Fruit fly (Drosophila melanogaster): ENCODE data around the gene CG10077.

Gene CG10077

DNA sequence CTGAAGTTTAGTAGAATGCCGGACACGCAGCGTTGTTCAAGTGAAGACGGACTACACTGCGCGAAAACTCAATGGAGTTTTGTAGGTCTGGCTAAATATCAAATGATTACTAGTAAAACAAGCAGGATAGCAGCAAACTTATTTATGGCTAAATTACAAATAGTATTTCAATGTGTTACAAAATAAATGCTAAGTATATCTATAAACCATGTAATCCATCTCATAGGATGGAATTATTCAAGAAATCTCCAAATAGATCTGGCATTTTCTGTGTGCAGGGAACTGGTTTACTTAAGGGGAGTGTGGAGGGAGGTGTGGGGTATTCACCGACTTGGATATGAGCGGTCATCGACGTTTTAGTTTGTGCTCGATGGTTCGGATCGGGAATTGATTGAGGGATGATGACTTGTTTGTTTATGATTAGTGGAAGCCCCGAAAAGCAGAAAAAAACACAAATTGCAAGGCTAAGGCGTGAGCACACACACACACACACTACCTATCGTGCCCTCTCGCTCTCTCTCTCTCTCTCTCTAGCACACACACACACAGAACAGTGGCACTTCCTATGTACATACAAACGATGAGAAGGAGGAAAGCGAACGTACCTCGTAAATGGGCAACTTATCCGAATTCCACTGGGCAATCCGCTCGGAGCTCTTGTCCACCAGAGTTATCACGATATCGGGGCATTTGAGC lies 8.2 kb upstream of the CG10077 start (continued):
- TF ChIP-seq D19A (tag; optimal IDR thresholded peaks at IDR 0.05), result peak; percentile 81
- TF ChIP-seq HLH3B (GFP tag; IDR thresholded peaks at IDR 0.05), result peak; percentile 70; the same call in 1 of the 2 replicates
- peak; percentile 38 for TF ChIP-seq CG8290 (GFP tag; optimal IDR thresholded peaks at IDR 0.05)
- peak in 1 of 2 experiments; percentile 85 for TF ChIP-seq CG8290 (tag; optimal IDR thresholded peaks at IDR 0.05)
- TF ChIP-seq CG6689 (GFP tag; IDR thresholded peaks at IDR 0.05), result peak; percentile 81
- TF ChIP-seq CG42726 (GFP tag; IDR thresholded peaks at IDR 0.05; ENCODE audit: partially characterized antibody), result no peak
- TF ChIP-seq caup (GFP tag; optimal IDR thresholded peaks at IDR 0.05; ENCODE audit: severe bottlenecking), result peak; percentile 48
- peak; percentile 90 for TF ChIP-seq CG12219 (GFP tag; optimal IDR thresholded peaks at IDR 0.05)
- TF ChIP-seq Ssrp (tag; optimal IDR thresholded peaks at IDR 0.05), result peak; percentile 83
- peak; percentile 90 for TF ChIP-seq zf30C (GFP tag; optimal IDR thresholded peaks at IDR 0.05)
- peak; percentile 50 for TF ChIP-seq CG17186 (GFP tag; optimal IDR thresholded peaks at IDR 0.05)
- peak; percentile 56 for TF ChIP-seq CrebB (tag; optimal IDR thresholded peaks at IDR 0.05)
- peak; percentile 64 for TF ChIP-seq CG18476 (GFP tag; optimal IDR thresholded peaks at IDR 0.05)
- TF ChIP-seq CG4707 (GFP tag; optimal IDR thresholded peaks at IDR 0.05), result peak; percentile 56
- peak; percentile 83 for TF ChIP-seq slp2 (GFP tag; optimal IDR thresholded peaks at IDR 0.05)
- TF ChIP-seq ab (GFP tag; optimal IDR thresholded peaks at IDR 0.05), result peak; percentile 44
- TF ChIP-seq Oaz (GFP tag; IDR thresholded peaks at IDR 0.05), result peak; percentile 47; the same call in 1 of the 2 replicates
- peak; percentile 56 for TF ChIP-seq vfl (GFP tag; optimal IDR thresholded peaks at IDR 0.05)
- TF ChIP-seq Hand (GFP tag; optimal IDR thresholded peaks at IDR 0.05), result peak; percentile 27
- peak; percentile 1 for TF ChIP-seq MESR4 (GFP tag; optimal IDR thresholded peaks at IDR 0.05)
- peak; percentile 95 for TF ChIP-seq Ets65A (GFP tag)
- TF ChIP-seq CG31441 (GFP tag; IDR thresholded peaks at IDR 0.05), result peak; percentile 81
- TF ChIP-seq HmgD (GFP tag; optimal IDR thresholded peaks at IDR 0.05), result peak; percentile 47
- TF ChIP-seq CG6791 (GFP tag; IDR thresholded peaks at IDR 0.05; ENCODE audit: partially characterized antibody), result no peak
- peak; percentile 63 for TF ChIP-seq CG9609 (GFP tag; optimal IDR thresholded peaks at IDR 0.05)
- peak; percentile 65 for TF ChIP-seq CG1647 (GFP tag; optimal IDR thresholded peaks at IDR 0.05)
- TF ChIP-seq CG7839 (tag; optimal IDR thresholded peaks at IDR 0.05), result peak; percentile 89
- peak; percentile 82 for TF ChIP-seq HHEX (GFP tag; optimal IDR thresholded peaks at IDR 0.05)
- TF ChIP-seq sr (GFP tag; IDR thresholded peaks at IDR 0.05), result peak; percentile 28; the same call in 1 of the 3 replicates
- peak; percentile 84 for TF ChIP-seq CG17359 (tag; optimal IDR thresholded peaks at IDR 0.05)
- TF ChIP-seq CG13287 (GFP tag; IDR thresholded peaks at IDR 0.05; ENCODE audit: partially characterized antibody), result no peak
- no peak for TF ChIP-seq Neu2 (GFP tag; optimal IDR thresholded peaks at IDR 0.05; ENCODE audit: borderline replicate concordance)
- TF ChIP-seq CG5245 (GFP tag; optimal IDR thresholded peaks at IDR 0.05), result peak; percentile 64
- peak; percentile 83 for TF ChIP-seq CG4424 (GFP tag; optimal IDR thresholded peaks at IDR 0.05)
- no peak for TF ChIP-seq Bgb (GFP tag; IDR thresholded peaks at IDR 0.05; ENCODE audit: partially characterized antibody)
- TF ChIP-seq CG9437 (GFP tag; optimal IDR thresholded peaks at IDR 0.05), result peak; percentile 79
- peak; percentile 86 for TF ChIP-seq PHDP (tag; optimal IDR thresholded peaks at IDR 0.05)
- TF ChIP-seq CG2202 (tag; optimal IDR thresholded peaks at IDR 0.05), result peak; percentile 69
- no peak for TF ChIP-seq fru (optimal IDR thresholded peaks at IDR 0.05)
- TF ChIP-seq knrl (GFP tag; IDR thresholded peaks at IDR 0.05; ENCODE audit: partially characterized antibody), result no peak
- peak; percentile 88 for TF ChIP-seq CG8924 (tag; optimal IDR thresholded peaks at IDR 0.05)
- TF ChIP-seq CG13424 (tag; optimal IDR thresholded peaks at IDR 0.05), result peak; percentile 83
- TF ChIP-seq Pdp1 (GFP tag; optimal IDR thresholded peaks at IDR 0.05), result peak; percentile 74 to 75
- peak; percentile 16 for TF ChIP-seq mirr (GFP tag; optimal IDR thresholded peaks at IDR 0.05)
- TF ChIP-seq sima (GFP tag; optimal IDR thresholded peaks at IDR 0.05), result peak; percentile 27
- peak; percentile 62 for TF ChIP-seq esg (GFP tag; conservative IDR thresholded peaks at IDR 0.05)
- TF ChIP-seq CG3995 (GFP tag; optimal IDR thresholded peaks at IDR 0.05), result no peak
- TF ChIP-seq CG30403 (GFP tag; optimal IDR thresholded peaks at IDR 0.05), result peak; percentile 88
- TF ChIP-seq ranshi (GFP tag; IDR thresholded peaks at IDR 0.05), result peak; percentile 64; the same call in 1 of the 2 replicates

Measured in whole organism, embryonic.